Fruit fly (Drosophila melanogaster) whole organism, embryonic: ENCODE measurements around the gene CG7903.
A peak's percentile ranks its signal among the peaks of the same experiment; 100 is the strongest.

Experiments
- Atf3 ChIP-seq: fragments of 200-800 bp; sonication (Bioruptor generic); optimal IDR thresholded peaks from 3 replicates; lab custom pipeline; 2016; ENCODE audit warnings: missing biosample characterization, missing genetic modification characterization
- BtbVII ChIP-seq: fragments of 200-800 bp; sonication (Bioruptor generic); optimal IDR thresholded peaks from 3 replicates; lab custom pipeline; 2017; ENCODE audit warnings: missing biosample characterization, mild to moderate bottlenecking, missing genetic modification characterization
- CG10274 ChIP-seq: fragments of 200-800 bp; sonication (Bioruptor generic); optimal IDR thresholded peaks from 3 replicates; lab custom pipeline; 2017; ENCODE audit warnings: missing biosample characterization, mild to moderate bottlenecking, missing genetic modification characterization
- CG11247 ChIP-seq: fragments of 200-800 bp; sonication (Bioruptor generic); IDR thresholded peaks from 2 replicates; pipeline ENCODE4 v1.3.6; 2022; ENCODE audit warnings: missing biosample characterization, missing genetic modification characterization
- CG12219 ChIP-seq: fragments of 200-800 bp; sonication (Bioruptor generic); optimal IDR thresholded peaks from 3 replicates; lab custom pipeline; 2018; ENCODE audit warnings: missing biosample characterization, mild to moderate bottlenecking, missing genetic modification characterization
- CG14014 ChIP-seq: fragments of 200-800 bp; sonication (Bioruptor generic); IDR thresholded peaks from 2 replicates; pipeline ENCODE4 v1.3.6; 2022; ENCODE audit warnings: missing biosample characterization, missing genetic modification characterization
- CG16779 ChIP-seq: fragments of 200-800 bp; sonication (Bioruptor generic); IDR thresholded peaks from 2 replicates; pipeline ENCODE4 v1.3.6; 2022; ENCODE audit warnings: missing biosample characterization, missing genetic modification characterization
- CG1792 ChIP-seq: fragments of 200-800 bp; sonication (Bioruptor generic); optimal IDR thresholded peaks from 2 replicates; lab custom pipeline; 2016; ENCODE audit warnings: missing biosample characterization, missing genetic modification characterization
- CG18011 ChIP-seq: fragments of 200-800 bp; sonication (Bioruptor generic); optimal IDR thresholded peaks from 2 replicates; lab custom pipeline; 2017; ENCODE audit warnings: missing biosample characterization, missing genetic modification characterization, mild to moderate bottlenecking, moderate library complexity, missing genotype
- CG2120 ChIP-seq: fragments of 200-800 bp; sonication (Bioruptor generic); optimal IDR thresholded peaks from 3 replicates; lab custom pipeline; 2016; ENCODE audit warnings: missing biosample characterization, missing genetic modification characterization
- CG2875 ChIP-seq: fragments of 200-800 bp; sonication (Bioruptor generic); optimal IDR thresholded peaks from 2 replicates; lab custom pipeline; 2017; ENCODE audit warnings: missing biosample characterization, mild to moderate bottlenecking, missing genetic modification characterization, missing genetic modification reagents
- CG32772 ChIP-seq: fragments of 200-800 bp; sonication (Bioruptor generic); IDR thresholded peaks from 2 replicates; pipeline ENCODE4 v1.3.6; 2022; ENCODE audit warnings: missing biosample characterization, missing genetic modification characterization
- CG42726 ChIP-seq: fragments of 200-800 bp; sonication (Bioruptor generic); IDR thresholded peaks from 2 replicates; pipeline ENCODE4 v1.3.6; 2022; ENCODE audit warnings: missing biosample characterization, missing genetic modification characterization; ENCODE audit not compliant: partially characterized antibody
- CG43689 ChIP-seq: fragments of 200-800 bp; sonication (Bioruptor generic); IDR thresholded peaks from 2 replicates; pipeline ENCODE4 v1.3.6; 2022; ENCODE audit warnings: missing biosample characterization, missing genetic modification characterization
- CG4617 ChIP-seq: fragments of 200-800 bp; sonication (Bioruptor generic); optimal IDR thresholded peaks from 3 replicates; lab custom pipeline; 2016; ENCODE audit warnings: missing biosample characterization, missing genetic modification characterization, borderline replicate concordance
- CG4730 ChIP-seq: fragments of 200-800 bp; sonication (Bioruptor generic); IDR thresholded peaks from 2 replicates; pipeline ENCODE4 v1.3.6; 2022; ENCODE audit warnings: missing biosample characterization, missing genetic modification characterization
- CG4854 ChIP-seq: fragments of 200-800 bp; sonication (Bioruptor generic); optimal IDR thresholded peaks from 2 replicates; lab custom pipeline; 2016; ENCODE audit warnings: missing biosample characterization, missing genetic modification characterization, inconsistent platforms
- CG5180 ChIP-seq: fragments of 200-800 bp; sonication (Bioruptor generic); optimal IDR thresholded peaks from 3 replicates; lab custom pipeline; 2017; ENCODE audit warnings: missing biosample characterization, missing genetic modification characterization, mild to moderate bottlenecking, moderate library complexity, missing genetic modification reagents
- CG5245 ChIP-seq: fragments of 200-800 bp; sonication (Bioruptor generic); optimal IDR thresholded peaks from 3 replicates; lab custom pipeline; 2016; ENCODE audit warnings: missing biosample characterization, missing genetic modification characterization
- CG6175 ChIP-seq: fragments of 200-800 bp; sonication (Bioruptor generic); IDR thresholded peaks from 3 replicates; pipeline ENCODE4 v1.3.6; 2022; ENCODE audit warnings: missing biosample characterization, missing genetic modification characterization
- CG7745 ChIP-seq: fragments of 200-800 bp; sonication (Bioruptor generic); optimal IDR thresholded peaks from 2 replicates; lab custom pipeline; 2018; ENCODE audit warnings: missing biosample characterization, mild to moderate bottlenecking, missing genetic modification characterization, moderate library complexity
- CG7987 ChIP-seq: fragments of 200-800 bp; sonication (Bioruptor generic); optimal IDR thresholded peaks from 2 replicates; lab custom pipeline; 2018; ENCODE audit warnings: missing biosample characterization, mild to moderate bottlenecking, missing genetic modification characterization, moderate library complexity
- CG8281 ChIP-seq: fragments of 200-800 bp; sonication (Bioruptor generic); optimal IDR thresholded peaks from 2 replicates; lab custom pipeline; 2018; ENCODE audit warnings: missing biosample characterization, mild to moderate bottlenecking, missing genetic modification characterization, moderate library complexity
- CG8944 ChIP-seq: fragments of 200-800 bp; sonication (Bioruptor generic); optimal IDR thresholded peaks from 3 replicates; lab custom pipeline; 2016; ENCODE audit warnings: missing biosample characterization, missing genetic modification characterization
- CkIIα-i1 ChIP-seq: fragments of 200-800 bp; sonication (Bioruptor generic); IDR thresholded peaks from 2 replicates; pipeline ENCODE4 v1.3.6; 2022; ENCODE audit warnings: missing biosample characterization, missing genetic modification characterization
- D19A ChIP-seq: fragments of 200-800 bp; optimal IDR thresholded peaks from 3 replicates; lab custom pipeline; 2019; ENCODE audit warnings: missing biosample characterization, mild to moderate bottlenecking, missing genetic modification characterization, moderate library complexity
- Dad ChIP-seq: fragments of 200-800 bp; sonication (Bioruptor generic); optimal IDR thresholded peaks from 3 replicates; lab custom pipeline; 2016; ENCODE audit warnings: missing biosample characterization, missing genetic modification characterization
- E2f2 ChIP-seq: fragments of 200-800 bp; sonication (Bioruptor generic); IDR thresholded peaks from 2 replicates; pipeline ENCODE4 v1.3.6; 2022; ENCODE audit warnings: missing biosample characterization, missing genetic modification characterization
- Ets65A ChIP-seq: fragments of 200-800 bp; sonication (Bioruptor generic); peaks from one replicate; lab custom pipeline; 2016; ENCODE audit warnings: missing biosample characterization, missing genetic modification characterization
- Gsc ChIP-seq: fragments of 200-800 bp; sonication (Bioruptor generic); IDR thresholded peaks from 2 replicates; pipeline ENCODE4 v1.3.6; 2022; ENCODE audit warnings: missing biosample characterization, missing genetic modification characterization
- Hr78 ChIP-seq, 2 experiments: fragments of 200-800 bp in 1 of 2; fragments of >200 bp in 1 of 2; sonication (Bioruptor generic) in 1 of 2; optimal IDR thresholded peaks; 2 replicates each; lab custom pipeline; 2017 to 2019; ENCODE audit warnings: missing biosample characterization in 2 of 2, missing genetic modification characterization in 2 of 2, mild to moderate bottlenecking in 1 of 2, moderate library complexity in 1 of 2
- Lpt ChIP-seq: fragments of >200 bp; optimal IDR thresholded peaks from 2 replicates; lab custom pipeline; 2018; ENCODE audit warnings: missing biosample characterization, missing genetic modification characterization
- Max ChIP-seq: fragments of 200-800 bp; sonication (Bioruptor generic); optimal IDR thresholded peaks from 2 replicates; lab custom pipeline; 2016; ENCODE audit warnings: missing biosample characterization, mild to moderate bottlenecking, missing genetic modification characterization
- NC2α ChIP-seq: fragments of 200-800 bp; sonication (Bioruptor generic); optimal IDR thresholded peaks from 2 replicates; lab custom pipeline; 2016; ENCODE audit warnings: missing biosample characterization, missing genetic modification characterization
- NK7.1 ChIP-seq: fragments of 200-800 bp; sonication (Bioruptor generic); optimal IDR thresholded peaks from 3 replicates; lab custom pipeline; 2016; ENCODE audit warnings: missing biosample characterization, missing genetic modification characterization
- Nf-YC ChIP-seq: fragments of 200-800 bp; optimal IDR thresholded peaks from 3 replicates; lab custom pipeline; 2019; ENCODE audit warnings: missing biosample characterization, mild to moderate bottlenecking, missing genetic modification characterization, moderate library complexity
- Stat92E ChIP-seq, 3 experiments: fragments of >200 bp in 2 of 3; fragments of 200-800 bp in 1 of 3; sonication (Bioruptor generic) in 1 of 3; optimal IDR thresholded peaks; 2 replicates each; lab custom pipeline; 2017 to 2019; ENCODE audit warnings: missing biosample characterization in 3 of 3, missing genetic modification characterization in 3 of 3, mild to moderate bottlenecking in 1 of 3, moderate library complexity in 1 of 3
- bcd ChIP-seq: fragments of 200-800 bp; sonication (Bioruptor generic); optimal IDR thresholded peaks from 2 replicates; lab custom pipeline; 2017; ENCODE audit warnings: missing biosample characterization, mild to moderate bottlenecking, missing genetic modification characterization
- cas ChIP-seq: fragments of 200-800 bp; sonication (Bioruptor generic); IDR thresholded peaks from 2 replicates; pipeline ENCODE4 v1.3.6; 2022; ENCODE audit warnings: missing biosample characterization, missing genetic modification characterization
- eyg ChIP-seq: fragments of 200-800 bp; sonication (Bioruptor generic); optimal IDR thresholded peaks from 3 replicates; lab custom pipeline; 2016; ENCODE audit warnings: missing biosample characterization, missing genetic modification characterization
- fd96Cb ChIP-seq: fragments of 200-800 bp; sonication (Bioruptor generic); optimal IDR thresholded peaks from 2 replicates; lab custom pipeline; 2018; ENCODE audit warnings: missing biosample characterization, mild to moderate bottlenecking, missing genetic modification characterization, moderate library complexity
- gsb-n ChIP-seq: fragments of 200-800 bp; sonication (Bioruptor generic); optimal IDR thresholded peaks from 3 replicates; lab custom pipeline; 2018; ENCODE audit warnings: missing biosample characterization, mild to moderate bottlenecking, missing genetic modification characterization
- knrl ChIP-seq: fragments of 200-800 bp; sonication (Bioruptor generic); IDR thresholded peaks from 3 replicates; pipeline ENCODE4 v1.3.6; 2022; ENCODE audit warnings: missing biosample characterization, missing genetic modification characterization; ENCODE audit not compliant: partially characterized antibody
- lab ChIP-seq: fragments of 200-800 bp; sonication (Bioruptor generic); optimal IDR thresholded peaks from 3 replicates; lab custom pipeline; 2017; ENCODE audit warnings: missing biosample characterization, missing genetic modification characterization, mild to moderate bottlenecking, moderate library complexity, missing genetic modification reagents
- lov ChIP-seq, 2 experiments: fragments of 200-800 bp in 1 of 2; fragments of >200 bp in 1 of 2; sonication (Bioruptor generic) in 1 of 2; IDR thresholded peaks in 1 of 2; optimal IDR thresholded peaks in 1 of 2; 2 replicates in 1 of 2; 3 replicates in 1 of 2; pipeline versions ENCODE4 v1.3.6 to Lab custom; 2017 to 2022; ENCODE audit warnings: missing biosample characterization in 1 of 2, missing genetic modification characterization in 1 of 2
- pnt ChIP-seq: fragments of 200-800 bp; sonication (Bioruptor generic); optimal IDR thresholded peaks from 3 replicates; lab custom pipeline; 2016; ENCODE audit warnings: missing biosample characterization, missing genetic modification characterization
- sr ChIP-seq: fragments of 200-800 bp; sonication (Bioruptor generic); IDR thresholded peaks from 3 replicates; pipeline ENCODE4 v1.3.6; 2022; ENCODE audit warnings: missing biosample characterization, missing genetic modification characterization
- tna ChIP-seq: fragments of 200-800 bp; sonication (Bioruptor generic); IDR thresholded peaks from 2 replicates; pipeline ENCODE4 v1.3.6; 2022; ENCODE audit warnings: missing biosample characterization, missing genetic modification characterization; ENCODE audit not compliant: partially characterized antibody
- ttk ChIP-seq: fragments of 200-800 bp; sonication (Bioruptor generic); IDR thresholded peaks from 2 replicates; pipeline ENCODE4 v2.1.2; 2022; ENCODE audit warnings: missing biosample characterization, missing genetic modification characterization

The CG7903 gene

DNA sequence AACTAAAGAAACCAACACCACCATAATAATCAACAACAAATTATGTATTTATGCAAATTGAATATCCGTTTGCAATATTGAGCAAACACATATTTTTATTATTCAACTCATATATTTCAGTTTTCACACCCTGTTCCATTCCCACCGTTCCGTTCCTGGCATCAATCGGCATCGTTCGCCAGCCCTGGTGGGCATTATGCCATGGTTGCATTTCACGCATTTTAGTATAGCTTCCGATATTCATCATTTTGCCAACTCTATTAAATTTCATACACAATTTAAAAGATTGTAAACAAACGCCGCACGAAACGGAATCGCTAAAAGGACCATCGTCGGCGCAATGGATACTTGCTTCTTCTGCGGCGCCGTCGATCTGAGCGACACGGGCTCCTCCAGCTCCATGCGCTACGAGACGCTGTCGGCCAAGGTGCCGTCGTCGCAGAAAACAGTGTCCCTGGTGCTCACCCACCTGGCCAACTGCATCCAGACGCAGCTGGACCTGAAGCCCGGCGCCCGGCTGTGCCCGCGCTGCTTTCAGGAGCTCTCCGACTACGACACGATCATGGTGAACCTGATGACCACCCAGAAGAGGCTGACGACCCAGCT is 48.2 kb upstream of the CG7903 start, which contains the start of gene Sry-delta (continued):
- peak; percentile 63 for TF ChIP-seq Nf-YC
- TF ChIP-seq Stat92E (GFP tag; optimal IDR thresholded peaks at IDR 0.05; lab: Kevin White, UChicago), result no peak
- peak; percentile 73 for TF ChIP-seq E2f2 (GFP tag; lab: Robert Waterston, UW)
- TF ChIP-seq lov (optimal IDR thresholded peaks at IDR 0.05; lab: Kevin White, UChicago), result no peak
- TF ChIP-seq lov (GFP tag; IDR thresholded peaks at IDR 0.05; lab: Robert Waterston, UW), result peak; percentile 64; the same call in 2 of the 3 replicates
- no peak for TF ChIP-seq Gsc
- peak; percentile 62 for TF ChIP-seq CG4730 (GFP tag; lab: Robert Waterston, UW)
- peak; percentile 46; the same call in 1 of the 2 replicates for TF ChIP-seq CG42726
- peak; percentile 85 for TF ChIP-seq CG8944 (GFP tag; lab: Kevin White, UChicago)
- TF ChIP-seq tna (GFP tag; lab: Robert Waterston, UW), result no peak; the same call in 1 of the 2 replicates
- peak; percentile 19 for TF ChIP-seq BtbVII (GFP tag; lab: Kevin White, UChicago)
- TF ChIP-seq CG18011, result peak; percentile 72
- no peak for TF ChIP-seq CG43689 (GFP tag; lab: Robert Waterston, UW)
- peak; percentile 79 for TF ChIP-seq CG1792 (GFP tag; lab: Kevin White, UChicago)
- TF ChIP-seq CkIIα-i1 (GFP tag; lab: Robert Waterston, UW), result no peak
- TF ChIP-seq lab (GFP tag; lab: Kevin White, UChicago), result no peak
- TF ChIP-seq NK7.1 (GFP tag; lab: Kevin White, UChicago), result peak; percentile 69
- TF ChIP-seq Lpt (GFP tag; lab: Kevin White, UChicago), result no peak
- TF ChIP-seq CG32772, result peak; percentile 62; the same call in 1 of the 2 replicates
- TF ChIP-seq CG11247 (GFP tag; lab: Robert Waterston, UW), result peak; percentile 84
- peak; percentile 48; the same call in 1 of the 3 replicates for TF ChIP-seq CG6175 (GFP tag; lab: Robert Waterston, UW)
- TF ChIP-seq gsb-n (tag; lab: Kevin White, UChicago), result no peak
- peak; percentile 74 for TF ChIP-seq cas (GFP tag; lab: Robert Waterston, UW)
- TF ChIP-seq CG4617 (GFP tag; lab: Kevin White, UChicago), result peak; percentile 98
- peak; percentile 61; the same call in 1 of the 2 replicates for TF ChIP-seq CG14014 (GFP tag; lab: Robert Waterston, UW)
- TF ChIP-seq pnt (GFP tag; lab: Kevin White, UChicago), result peak; percentile 86
- TF ChIP-seq Ets65A, result peak; percentile 99
- TF ChIP-seq NC2α (GFP tag; lab: Kevin White, UChicago), result peak; percentile 69
- TF ChIP-seq ttk (GFP tag; lab: Robert Waterston, UW), result peak; percentile 69
- TF ChIP-seq CG2120 (GFP tag; lab: Kevin White, UChicago), result peak; percentile 93
- TF ChIP-seq knrl, result peak; percentile 79
- TF ChIP-seq CG2875 (GFP tag; lab: Kevin White, UChicago), result peak; percentile 13
- TF ChIP-seq D19A (tag; lab: Kevin White, UChicago), result no peak
- TF ChIP-seq Dad, result peak; percentile 91
- TF ChIP-seq Atf3 (GFP tag; lab: Kevin White, UChicago), result peak; percentile 67
- TF ChIP-seq bcd (GFP tag; lab: Kevin White, UChicago), result no peak
- peak; percentile 75 for TF ChIP-seq CG5245
- TF ChIP-seq eyg (GFP tag; lab: Kevin White, UChicago), result peak; percentile 61
- TF ChIP-seq CG8281 (tag; lab: Kevin White, UChicago), result no peak
- TF ChIP-seq Hr78 (GFP tag; optimal IDR thresholded peaks at IDR 0.05; lab: Kevin White, UChicago), result no peak
- TF ChIP-seq CG12219 (GFP tag; lab: Kevin White, UChicago), result peak; percentile 23
- peak; percentile 83 for TF ChIP-seq CG7987 (GFP tag; lab: Kevin White, UChicago)
- peak; percentile 80 for TF ChIP-seq Max (GFP tag; lab: Kevin White, UChicago)
- TF ChIP-seq CG16779 (GFP tag; lab: Robert Waterston, UW), result peak; percentile 68
- no peak for TF ChIP-seq CG7745 (tag; lab: Kevin White, UChicago)
- peak; percentile 59; the same call in 2 of the 3 replicates for TF ChIP-seq sr
- TF ChIP-seq CG10274 (GFP tag; lab: Kevin White, UChicago), result peak; percentile 27
- TF ChIP-seq CG4854 (GFP tag; lab: Kevin White, UChicago), result peak; percentile 69
- peak; percentile 46 for TF ChIP-seq fd96Cb (tag; lab: Kevin White, UChicago)
- no peak for TF ChIP-seq CG5180 (GFP tag; lab: Kevin White, UChicago)
